Worm (Caenorhabditis elegans) whole organism, mixed stage, embryonic: ENCODE data around the gene cyn-8.
A peak's percentile ranks its signal among the peaks of the same experiment; 100 is the strongest.

Source experiments
- M03D4.4 ChIP-seq: sonication (generic microtip); optimal IDR thresholded peaks from 2 replicates; lab custom pipeline; 2017; ENCODE audit warnings: mild to moderate bottlenecking, missing genetic modification characterization, missing compliant biosample characterization
- bed-3 ChIP-seq: fragments of 200-800 bp; sonication (Bioruptor generic); optimal IDR thresholded peaks from 3 replicates; lab custom pipeline; 2018; ENCODE audit warnings: mild to moderate bottlenecking, missing genetic modification characterization, moderate library complexity, missing compliant biosample characterization
- blmp-1 ChIP-seq: fragments of 150-350 bp; optimal IDR thresholded peaks from 2 replicates; lab custom pipeline; 2014; ENCODE audit warnings: missing biosample characterization, missing genetic modification characterization
- ceh-43 ChIP-seq: fragments of 200-800 bp; sonication (Bioruptor generic); optimal IDR thresholded peaks from 2 replicates; lab custom pipeline; 2018; ENCODE audit warnings: mild to moderate bottlenecking, missing genetic modification characterization, moderate library complexity, missing compliant biosample characterization
- ceh-83 ChIP-seq: fragments of 200-800 bp; sonication (Bioruptor generic); optimal IDR thresholded peaks from 2 replicates; lab custom pipeline; 2018; ENCODE audit warnings: mild to moderate bottlenecking, missing genetic modification characterization, missing compliant biosample characterization
- ces-1 ChIP-seq: fragments of 150-350 bp; optimal IDR thresholded peaks from 2 replicates; lab custom pipeline; 2014; ENCODE audit warnings: missing biosample characterization, missing genetic modification reagents, missing genetic modification characterization
- cnd-1 ChIP-seq: fragments of 200-800 bp; sonication (Bioruptor generic); optimal IDR thresholded peaks from 2 replicates; lab custom pipeline; 2018; ENCODE audit warnings: mild to moderate bottlenecking, missing genetic modification characterization, missing compliant biosample characterization
- drap-1 ChIP-seq: fragments of 200-800 bp; sonication (Bioruptor generic); optimal IDR thresholded peaks from 3 replicates; lab custom pipeline; 2018; ENCODE audit warnings: mild to moderate bottlenecking, missing genetic modification characterization, missing compliant biosample characterization
- elt-3 ChIP-seq: fragments of 150-350 bp; optimal IDR thresholded peaks from 2 replicates; lab custom pipeline; 2014; ENCODE audit warnings: missing biosample characterization, missing genetic modification characterization
- flh-1 ChIP-seq: fragments of 200-800 bp; sonication (Bioruptor generic); optimal IDR thresholded peaks from 2 replicates; lab custom pipeline; 2018; ENCODE audit warnings: mild to moderate bottlenecking, missing genetic modification characterization, moderate library complexity, missing compliant biosample characterization
- ham-2 ChIP-seq: fragments of 200-800 bp; sonication (Bioruptor generic); optimal IDR thresholded peaks from 2 replicates; lab custom pipeline; 2018; ENCODE audit warnings: mild to moderate bottlenecking, missing genetic modification characterization, missing compliant biosample characterization
- hlh-1 ChIP-seq: fragments of 150-350 bp; optimal IDR thresholded peaks from 2 replicates; lab custom pipeline; 2014; ENCODE audit warnings: missing biosample characterization, missing genetic modification reagents, missing genetic modification characterization
- lin-13 ChIP-seq: fragments of 150-350 bp; optimal IDR thresholded peaks from 2 replicates; lab custom pipeline; 2014; ENCODE audit warnings: missing biosample characterization, missing genetic modification characterization
- lin-32 ChIP-seq: fragments of 200-800 bp; sonication (Bioruptor generic); optimal IDR thresholded peaks from 2 replicates; lab custom pipeline; 2018; ENCODE audit warnings: mild to moderate bottlenecking, missing genetic modification characterization, missing compliant biosample characterization
- mab-5 ChIP-seq: fragments of 150-350 bp; optimal IDR thresholded peaks from 2 replicates; lab custom pipeline; 2014; ENCODE audit warnings: missing biosample characterization, missing genetic modification characterization
- mep-1 ChIP-seq: fragments of 150-350 bp; optimal IDR thresholded peaks from 2 replicates; lab custom pipeline; 2017; ENCODE audit warnings: missing biosample characterization, missing genetic modification reagents, missing genetic modification characterization, inconsistent platforms
- nhr-12 ChIP-seq: fragments of 150-350 bp; optimal IDR thresholded peaks from 2 replicates; lab custom pipeline; 2014; ENCODE audit warnings: missing biosample characterization, missing genetic modification characterization
- nhr-237 ChIP-seq: fragments of 150-350 bp; optimal IDR thresholded peaks from 2 replicates; lab custom pipeline; 2014; ENCODE audit warnings: missing biosample characterization, missing genetic modification characterization
- nhr-76 ChIP-seq: sonication (generic microtip); optimal IDR thresholded peaks from 2 replicates; lab custom pipeline; 2017; ENCODE audit warnings: missing biosample characterization, missing genetic modification characterization
- sem-2 ChIP-seq: fragments of 200-800 bp; sonication (Bioruptor generic); optimal IDR thresholded peaks from 2 replicates; lab custom pipeline; 2018; ENCODE audit warnings: mild to moderate bottlenecking, missing genetic modification characterization, missing compliant biosample characterization
- snpc-4 ChIP-seq: fragments of 150-350 bp; optimal IDR thresholded peaks from 2 replicates; lab custom pipeline; 2014; ENCODE audit warnings: missing biosample characterization, missing genetic modification characterization
- sptf-1 ChIP-seq: sonication (generic microtip); optimal IDR thresholded peaks from 2 replicates; lab custom pipeline; 2017; ENCODE audit warnings: mild to moderate bottlenecking, missing genetic modification characterization, moderate library complexity, missing compliant biosample characterization
- tbx-8 ChIP-seq: fragments of 200-800 bp; sonication (Bioruptor generic); optimal IDR thresholded peaks from 2 replicates; lab custom pipeline; 2018; ENCODE audit warnings: mild to moderate bottlenecking, missing genetic modification characterization, moderate library complexity, missing compliant biosample characterization
- unc-120 ChIP-seq: sonication (generic microtip); optimal IDR thresholded peaks from 2 replicates; lab custom pipeline; 2017; ENCODE audit warnings: missing genetic modification characterization, missing compliant biosample characterization; ENCODE audit not compliant: poor library complexity, severe bottlenecking
- unc-62 ChIP-seq: fragments of 150-350 bp; optimal IDR thresholded peaks from 2 replicates; lab custom pipeline; 2014; ENCODE audit warnings: missing biosample characterization, missing genetic modification reagents, missing genetic modification characterization
- zip-8 ChIP-seq: fragments of 150-350 bp; optimal IDR thresholded peaks from 2 replicates; lab custom pipeline; 2014; ENCODE audit warnings: missing biosample characterization, missing genetic modification characterization
- ztf-11 ChIP-seq: fragments of 150-350 bp; optimal IDR thresholded peaks from 2 replicates; lab custom pipeline; 2014; ENCODE audit warnings: missing biosample characterization, missing genetic modification characterization

Gene cyn-8

DNA sequence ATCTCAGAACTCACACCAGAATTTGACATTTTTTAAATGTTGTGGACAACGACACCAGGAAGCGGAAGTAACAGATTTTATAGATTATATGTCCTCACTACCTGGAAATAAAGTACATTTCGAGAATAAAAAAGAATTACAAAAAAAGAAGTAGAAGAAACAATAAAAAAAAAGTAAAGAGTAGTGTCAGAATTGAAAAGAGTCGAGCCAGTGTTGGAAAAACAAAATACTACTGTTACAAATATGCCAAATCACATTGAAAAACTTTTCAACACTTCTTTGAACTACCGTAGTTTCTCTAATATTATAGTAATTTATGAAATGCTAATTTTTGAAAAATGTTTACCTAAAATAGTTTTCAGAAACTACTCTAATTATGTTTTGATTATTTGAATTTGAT lies 36.3 kb upstream of the cyn-8 start, which contains the start of gene C06E2.1:
TSS of gene C06E2.1 (minus strand) at position 101 of the 400 bp plus-strand sequence.
- TF ChIP-seq hlh-1 (no peak), elt-3 (tag; lab: Kevin White, UChicago) (no peak), drap-1 (no peak), bed-3 (no peak), mep-1 (tag; lab: Kevin White, UChicago) (no peak), M03D4.4 (tag; lab: Kevin White, UChicago) (no peak), sem-2 (GFP tag; lab: Kevin White, UChicago) (no peak), unc-62 (GFP tag; lab: Kevin White, UChicago) (no peak), unc-120 (no peak), nhr-12 (tag; lab: Kevin White, UChicago) (no peak), ces-1 (GFP tag; lab: Kevin White, UChicago) (no peak)

DNA sequence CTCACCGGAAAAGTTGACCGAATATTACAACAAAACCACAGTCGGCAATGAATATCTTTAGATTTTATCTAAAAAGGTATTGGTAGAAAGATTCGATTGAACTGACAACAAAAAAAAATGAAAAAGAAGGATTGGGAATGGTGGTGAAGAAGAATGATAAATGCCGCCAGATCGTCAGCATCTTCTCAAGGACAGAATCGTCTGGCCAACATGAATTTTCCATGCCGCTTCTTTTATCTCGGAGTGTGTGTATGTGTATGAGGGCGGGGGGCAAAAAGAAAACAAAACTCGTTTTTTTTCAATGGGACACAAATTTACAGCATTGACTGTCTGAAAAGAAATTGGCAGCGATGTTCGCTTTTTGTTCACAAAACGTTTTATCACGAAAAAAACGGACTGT lies 35.2 kb upstream of the cyn-8 start:
- TF ChIP-seq ceh-43, result no peak
- TF ChIP-seq cnd-1 (tag; lab: Kevin White, UChicago), result no peak
- no peak for TF ChIP-seq nhr-237 (tag; lab: Kevin White, UChicago)

DNA sequence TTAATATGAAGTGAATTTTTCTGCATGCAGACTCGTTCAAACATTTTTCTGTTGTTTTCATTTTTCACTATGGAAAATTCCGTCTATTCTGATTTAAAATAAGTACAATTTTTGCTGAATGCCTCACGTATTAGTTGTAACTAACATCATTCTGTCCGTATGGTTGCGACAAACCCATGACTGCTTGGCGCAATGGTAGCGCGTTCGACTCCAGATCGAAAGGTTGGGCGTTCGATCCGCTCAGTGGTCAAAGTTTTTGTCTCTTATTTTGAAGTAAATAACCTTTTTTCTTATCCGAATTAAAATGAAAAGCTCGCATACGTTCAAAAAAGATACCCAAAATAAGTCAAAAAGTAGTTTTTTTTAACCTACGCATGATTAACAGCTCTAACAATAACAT lies 33.9 kb upstream of the cyn-8 start:
- TF ChIP-seq elt-3 (tag; lab: Kevin White, UChicago) (no peak), sptf-1 (tag; lab: Kevin White, UChicago) (no peak), unc-120 (no peak), lin-13 (tag; lab: Kevin White, UChicago) (no peak), cnd-1 (tag; lab: Kevin White, UChicago) (no peak), ceh-83 (no peak), hlh-1 (no peak), flh-1 (GFP tag; lab: Kevin White, UChicago) (no peak), ham-2 (GFP tag; lab: Kevin White, UChicago) (no peak), tbx-8 (GFP tag; lab: Kevin White, UChicago) (no peak), ztf-11 (tag; lab: Kevin White, UChicago) (no peak), snpc-4 (no peak), ces-1 (GFP tag; lab: Kevin White, UChicago) (no peak), lin-32 (GFP tag; lab: Kevin White, UChicago) (no peak)

DNA sequence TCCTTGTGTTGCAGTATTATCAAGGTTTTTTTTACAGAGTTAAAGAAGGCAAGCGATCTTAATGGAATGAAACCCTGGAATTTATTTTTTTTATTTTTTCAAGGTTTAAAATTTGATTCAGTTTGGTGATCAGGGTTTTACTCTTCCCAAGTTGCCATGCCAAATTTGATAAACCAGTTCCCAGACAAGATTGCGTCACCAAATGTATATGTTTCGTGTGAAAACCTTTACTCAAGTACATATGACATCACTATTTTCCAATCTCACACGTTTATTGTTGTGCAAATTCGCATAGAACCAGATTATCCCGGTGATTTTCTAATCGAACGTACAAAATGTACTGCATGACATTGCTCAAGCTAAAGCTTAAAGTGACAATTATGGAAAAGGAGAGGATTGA lies 32.4 kb upstream of the cyn-8 start:
- TF ChIP-seq ham-2 (GFP tag; lab: Kevin White, UChicago) (no peak), zip-8 (peak; percentile 89)
- TF ChIP-seq, all 35 proteins: peak for 1

DNA sequence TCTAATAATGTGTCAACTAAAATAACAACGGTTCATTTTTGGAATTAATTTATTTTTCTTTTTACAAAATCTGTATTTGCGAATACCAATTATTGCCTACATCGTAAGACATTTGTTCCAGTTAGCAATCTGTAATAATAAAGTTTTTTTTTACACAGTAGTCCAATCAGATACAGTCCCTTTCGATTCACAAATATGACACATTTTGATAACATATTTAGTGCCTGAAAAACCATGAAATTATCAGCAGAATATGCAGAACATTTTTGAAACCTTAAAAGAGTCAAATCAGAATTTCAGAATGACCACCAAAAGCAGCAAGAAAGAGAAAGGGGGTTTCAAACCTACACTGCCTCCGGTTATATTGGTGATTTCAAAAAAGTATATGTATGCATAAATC lies 31.7 kb upstream of the cyn-8 start, which contains the start of gene C06E2.2:
TSS of gene C06E2.2 (plus strand) at position 301 of the 400 bp plus-strand sequence.
- no peak for TF ChIP-seq mab-5 (tag; lab: Kevin White, UChicago)

ce11 chrX:8882162-8882561 lies 28.9 kb upstream of the cyn-8 start:
- TF ChIP-seq drap-1, result no peak
- TF ChIP-seq, all 35 proteins: peak for 0

DNA sequence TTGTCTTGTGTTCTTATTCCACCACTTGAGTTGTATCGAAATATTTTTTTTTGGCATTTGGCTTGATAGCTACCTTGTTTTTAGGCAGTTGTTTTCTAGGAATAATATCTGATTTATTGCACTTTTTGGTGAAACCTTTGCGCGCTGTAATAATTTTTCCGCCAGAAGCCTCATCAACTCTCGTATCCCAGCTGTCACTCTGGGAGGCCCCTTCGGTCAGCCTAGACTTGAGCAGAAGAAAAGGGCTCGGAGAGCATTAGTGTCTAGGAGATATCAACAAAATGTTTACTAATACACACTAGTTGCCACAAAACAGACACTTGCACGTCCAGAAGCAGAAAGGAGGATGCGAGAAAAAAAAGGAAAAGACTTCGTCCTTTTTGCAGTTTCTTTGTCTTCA lies 22.3 kb upstream of the cyn-8 start:
- peak; percentile 57 for TF ChIP-seq hlh-1
- TF ChIP-seq nhr-76, result no peak
- no peak for TF ChIP-seq elt-3 (tag; lab: Kevin White, UChicago)
- TF ChIP-seq unc-62 (GFP tag; lab: Kevin White, UChicago), result peak; percentile 67

DNA sequence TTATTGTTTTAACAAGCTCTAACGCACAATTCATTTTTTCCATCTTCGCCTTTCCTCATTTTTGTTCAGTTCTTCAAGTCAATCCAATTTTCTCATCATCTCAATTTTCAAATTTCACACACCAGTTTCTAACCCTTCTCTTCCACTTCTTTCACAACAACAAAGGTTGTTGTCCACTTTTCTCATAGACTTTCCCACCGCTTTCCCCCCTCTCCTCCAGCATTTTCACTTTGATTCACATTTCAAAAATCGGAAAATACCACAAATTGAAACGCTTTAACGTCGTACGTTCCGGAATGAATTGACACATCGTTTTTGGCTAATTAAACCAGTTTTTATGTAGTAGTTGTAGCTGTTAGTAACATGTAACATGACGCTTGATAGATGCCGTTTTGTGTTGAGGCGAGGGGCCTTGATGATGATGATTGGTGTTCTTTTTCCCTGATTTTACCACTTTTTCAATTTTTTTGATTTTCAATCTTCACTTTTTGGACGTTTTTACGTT lies 20.8 kb upstream of the cyn-8 start:
- TF ChIP-seq blmp-1 (tag; lab: Kevin White, UChicago) (peak; percentile 55), ces-1 (GFP tag; lab: Kevin White, UChicago) (no peak)
